Fruit fly (Drosophila melanogaster) whole organism, embryonic: Measurements from ENCODE around the gene RhoGAP100F.

Experiments
- CG10959 ChIP-seq: fragments of 200-800 bp; sonication (Bioruptor generic); IDR thresholded peaks from 2 replicates; pipeline ENCODE4 v1.3.6; 2022; ENCODE audit warnings: missing biosample characterization, missing genetic modification characterization
- CG31365 ChIP-seq: fragments of 200-800 bp; sonication (Bioruptor generic); optimal IDR thresholded peaks from 2 replicates; lab custom pipeline; 2018; ENCODE audit warnings: missing biosample characterization, mild to moderate bottlenecking, missing genetic modification characterization
- Oli ChIP-seq: fragments of 200-800 bp; sonication (Bioruptor generic); optimal IDR thresholded peaks from 2 replicates; lab custom pipeline; 2018; ENCODE audit warnings: missing biosample characterization, mild to moderate bottlenecking, missing genetic modification characterization, moderate library complexity
- her ChIP-seq: fragments of 200-800 bp; sonication (Bioruptor generic); optimal IDR thresholded peaks from 2 replicates; lab custom pipeline; 2016; ENCODE audit warnings: missing biosample characterization, missing genetic modification characterization
- sob ChIP-seq: fragments of 200-800 bp; sonication (Bioruptor generic); IDR thresholded peaks from 2 replicates; pipeline ENCODE4 v1.3.6; 2022; ENCODE audit warnings: missing biosample characterization, missing genetic modification characterization

dm6 chr3R:31764672-31765071 lies 47.7 kb upstream of the RhoGAP100F start, which contains the start of gene CG2150:
- TF ChIP-seq CG31365 = no peak
- no peak for TF ChIP-seq Oli (tag; lab: Kevin White, UChicago)
- no peak for TF ChIP-seq sob (GFP tag; lab: Robert Waterston, UW)
- TF ChIP-seq her = no peak
- no peak for TF ChIP-seq CG10959 (GFP tag; lab: Robert Waterston, UW)
